Worm (Caenorhabditis elegans): ENCODE results near the gene ntl-3.
A peak's percentile ranks its signal among the peaks of the same experiment; 100 is the strongest.

ntl-3 gene

ce11 chrIII:11869231-11869912, 23.1 kb upstream of the ntl-3 start, which contains the start of gene taf-12:
Gene taf-12 (minus strand): TSS chrIII:11869281.
- TF ChIP-seq dpl-1 (GFP tag; optimal IDR thresholded peaks at IDR 0.05) (peak; percentile 13), ceh-79 (tag; optimal IDR thresholded peaks at IDR 0.05) (no peak), fkh-3 (tag; optimal IDR thresholded peaks at IDR 0.05) (no peak), tlf-1 (GFP tag; optimal IDR thresholded peaks at IDR 0.05) (peak; percentile 71), F33H1.4 (GFP tag; IDR thresholded peaks at IDR 0.05) (peak; percentile 95), him-1 (tag; optimal IDR thresholded peaks at IDR 0.05) (peak; percentile 13), ztf-18 (tag; optimal IDR thresholded peaks at IDR 0.05) (no peak), ceh-91 (GFP tag; IDR thresholded peaks at IDR 0.05) (peak; percentile 73), Y56A3A.18 (GFP tag; IDR thresholded peaks at IDR 0.05) (no peak), lin-54 (GFP tag; optimal IDR thresholded peaks at IDR 0.05) (peak; percentile 61), bed-1 (GFP tag; IDR thresholded peaks at IDR 0.05) (no peak), madf-6 (GFP tag; IDR thresholded peaks at IDR 0.05) (peak; percentile 97), snpc-4 (GFP tag; optimal IDR thresholded peaks at IDR 0.05) (no peak), snpc-4 (tag; optimal IDR thresholded peaks at IDR 0.05) (peak in 2 of 4 experiments; percentile 17 to 36), athp-1 (tag; optimal IDR thresholded peaks at IDR 0.05) (peak; percentile 65), hrde-1 (tag; optimal IDR thresholded peaks at IDR 0.05; ENCODE audit: borderline replicate concordance) (peak; percentile 44), efl-1 (GFP tag; optimal IDR thresholded peaks at IDR 0.05) (peak; percentile 36), nfya-2 (GFP tag; IDR thresholded peaks at IDR 0.05) (0 out of 2 replicates have a peak, but pooled peaks have one; percentile 16), madf-10 (tag; optimal IDR thresholded peaks at IDR 0.05) (no peak), atf-7 (tag; optimal IDR thresholded peaks at IDR 0.05) (no peak), unc-130 (GFP tag; optimal IDR thresholded peaks at IDR 0.05) (peak; percentile 31), pbrm-1 (GFP tag; IDR thresholded peaks at IDR 0.05) (0 out of 2 replicates have a peak, but pooled peaks have one; percentile 6), madf-8 (GFP tag; conservative IDR thresholded peaks at IDR 0.05) (peak; percentile 80), tbp1 (GFP tag; optimal IDR thresholded peaks at IDR 0.05) (peak; percentile 31), lsl-1 (GFP tag; optimal IDR thresholded peaks at IDR 0.05) (peak; percentile 100), lin-35 (GFP tag; optimal IDR thresholded peaks at IDR 0.05) (peak in 1 of 3 experiments; percentile 14), hmg-1.2 (GFP tag; IDR thresholded peaks at IDR 0.05) (0 out of 2 replicates have a peak, but pooled peaks have one; percentile 15), D2030.7 (GFP tag; IDR thresholded peaks at IDR 0.05) (peak; percentile 57; the same call in 1 of the 2 replicates), snpc-3.4 (tag; optimal IDR thresholded peaks at IDR 0.05) (peak; percentile 7), ztf-22 (GFP tag; optimal IDR thresholded peaks at IDR 0.05) (no peak), ztf-6 (GFP tag; IDR thresholded peaks at IDR 0.05) (no peak), mcd-1 (GFP tag; IDR thresholded peaks at IDR 0.05) (0 out of 2 replicates have a peak, but pooled peaks have one; percentile 27), xnd-1 (tag; optimal IDR thresholded peaks at IDR 0.05) (peak; percentile 100)

ce11 chrIII:11866127-11866526, 19.9 kb upstream of the ntl-3 start:
- no peak for TF ChIP-seq aptf-2 (GFP tag; conservative IDR thresholded peaks at IDR 0.05)
- no peak for TF ChIP-seq F49E8.2 (tag; optimal IDR thresholded peaks at IDR 0.05; ENCODE audit: insufficient read depth)
- no peak for TF ChIP-seq F10E7.11 (tag; optimal IDR thresholded peaks at IDR 0.05)
- no peak for TF ChIP-seq madf-10 (tag; optimal IDR thresholded peaks at IDR 0.05)
- no peak for TF ChIP-seq hmg-20 (GFP tag; IDR thresholded peaks at IDR 0.05)
- TF ChIP-seq gei-17 (GFP tag; optimal IDR thresholded peaks at IDR 0.05), result no peak
- TF ChIP-seq attf-6 (GFP tag; IDR thresholded peaks at IDR 0.05), result no peak
- TF ChIP-seq nfyb-1 (GFP tag; IDR thresholded peaks at IDR 0.05), result peak; percentile 58; the same call in 1 of the 2 replicates
- TF ChIP-seq mxl-1 (tag; optimal IDR thresholded peaks at IDR 0.05), result no peak

Data from whole organism, young adult.